Fruit fly (Drosophila melanogaster): Measurements from ENCODE around the gene Tak1.

The Tak1 gene

DNA sequence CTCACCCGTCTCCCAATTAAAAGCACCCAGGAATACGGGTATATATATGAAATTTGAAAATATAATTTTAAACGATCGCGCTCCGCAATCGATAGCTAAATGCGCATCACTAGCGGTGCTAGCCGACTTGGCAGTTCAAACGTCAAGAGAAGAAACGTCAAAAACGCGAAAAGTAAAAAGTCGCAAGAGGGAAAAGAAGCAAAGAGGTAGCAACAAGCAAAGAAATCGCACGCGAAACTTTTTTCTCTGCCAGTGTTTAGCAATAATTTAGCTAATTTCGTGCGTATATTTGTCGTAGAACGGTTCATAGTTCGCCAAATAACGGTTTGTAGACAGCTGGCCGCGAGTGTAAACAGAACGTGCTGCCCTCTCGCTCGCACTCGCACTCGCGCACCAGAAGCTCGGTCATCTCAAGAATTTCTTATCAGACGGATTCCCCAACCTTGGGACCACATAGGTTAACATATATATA lies 13.3 kb downstream of the Tak1 start, which contains the start of gene CG1812 (continued):
- TF ChIP-seq CG10274 (GFP tag; optimal IDR thresholded peaks at IDR 0.05) (no peak), CG4730 (GFP tag; IDR thresholded peaks at IDR 0.05) (no peak), CG7928 (GFP tag; optimal IDR thresholded peaks at IDR 0.05) (no peak), Scr (GFP tag; IDR thresholded peaks at IDR 0.05; ENCODE audit: partially characterized antibody) (peak; percentile 21; the same call in 1 of the 2 replicates), pzg (GFP tag; optimal IDR thresholded peaks at IDR 0.05) (peak; percentile 26), trem (tag; optimal IDR thresholded peaks at IDR 0.05) (peak; percentile 25), Chrac-16 (GFP tag; optimal IDR thresholded peaks at IDR 0.05) (no peak), TFAM (GFP tag; optimal IDR thresholded peaks at IDR 0.05) (no peak), CG12071 (GFP tag; optimal IDR thresholded peaks at IDR 0.05) (no peak), Vsx1 (GFP tag; optimal IDR thresholded peaks at IDR 0.05) (no peak), Hmr (GFP tag; optimal IDR thresholded peaks at IDR 0.05) (peak; percentile 49), bigmax (GFP tag; optimal IDR thresholded peaks at IDR 0.05) (no peak), CG4707 (GFP tag; optimal IDR thresholded peaks at IDR 0.05) (no peak), BtbVII (GFP tag; optimal IDR thresholded peaks at IDR 0.05) (peak; percentile 5), Hr51 (GFP tag; optimal IDR thresholded peaks at IDR 0.05) (peak in 1 of 2 experiments; percentile 71), z (GFP tag; IDR thresholded peaks at IDR 0.05) (no peak), ato (GFP tag; IDR thresholded peaks at IDR 0.05; ENCODE audit: partially characterized antibody) (no peak), ham (GFP tag; IDR thresholded peaks at IDR 0.05) (no peak), cas (GFP tag; IDR thresholded peaks at IDR 0.05) (no peak), kni (GFP tag; optimal IDR thresholded peaks at IDR 0.05) (no peak), CG11723 (GFP tag; optimal IDR thresholded peaks at IDR 0.05) (no peak), CG14050 (GFP tag; IDR thresholded peaks at IDR 0.05) (no peak; the same call in 2 of the 3 replicates), HLH4C (GFP tag; IDR thresholded peaks at IDR 0.05; ENCODE audit: partially characterized antibody) (no peak), Stat92E (GFP tag; optimal IDR thresholded peaks at IDR 0.05) (no peak), Doc3 (GFP tag; IDR thresholded peaks at IDR 0.05; ENCODE audit: partially characterized antibody) (no peak), CG2875 (GFP tag; optimal IDR thresholded peaks at IDR 0.05) (peak; percentile 35), CG8281 (tag; optimal IDR thresholded peaks at IDR 0.05) (no peak), wdn (GFP tag; IDR thresholded peaks at IDR 0.05) (no peak), unc-4 (GFP tag; IDR thresholded peaks at IDR 0.05; ENCODE audit: partially characterized antibody) (no peak), kah (GFP tag; optimal IDR thresholded peaks at IDR 0.05) (no peak), gcm (GFP tag; optimal IDR thresholded peaks at IDR 0.05) (no peak), Rfx (GFP tag; IDR thresholded peaks at IDR 0.05) (peak; percentile 77), pros (GFP tag; optimal IDR thresholded peaks at IDR 0.05) (peak; percentile 46), CG12236 (GFP tag; optimal IDR thresholded peaks at IDR 0.05) (no peak), btn (GFP tag; optimal IDR thresholded peaks at IDR 0.05) (no peak), CG14667 (GFP tag; IDR thresholded peaks at IDR 0.05) (no peak), CG6175 (GFP tag; IDR thresholded peaks at IDR 0.05) (0 out of 3 replicates have a peak, but pooled peaks have one; percentile 16), CG6683 (GFP tag; optimal IDR thresholded peaks at IDR 0.05) (no peak), usp (GFP tag; optimal IDR thresholded peaks at IDR 0.05) (no peak), sqz (GFP tag; optimal IDR thresholded peaks at IDR 0.05) (no peak), cato (GFP tag; optimal IDR thresholded peaks at IDR 0.05; ENCODE audit: borderline replicate concordance) (no peak), CG18011 (GFP tag; optimal IDR thresholded peaks at IDR 0.05) (peak; percentile 22), CG14441 (GFP tag; IDR thresholded peaks at IDR 0.05) (peak; percentile 60), CG17328 (GFP tag; IDR thresholded peaks at IDR 0.05) (peak; percentile 66; the same call in 1 of the 2 replicates), CG17186 (GFP tag; optimal IDR thresholded peaks at IDR 0.05) (no peak), CG12391 (tag; optimal IDR thresholded peaks at IDR 0.05) (peak; percentile 40), fd64A (GFP tag; optimal IDR thresholded peaks at IDR 0.05) (no peak), Doc2 (GFP tag; IDR thresholded peaks at IDR 0.05) (no peak), CG15601 (tag; optimal IDR thresholded peaks at IDR 0.05) (no peak)
